Worm (Caenorhabditis elegans): ENCODE data around the gene Y32B12C.1.

DNA sequence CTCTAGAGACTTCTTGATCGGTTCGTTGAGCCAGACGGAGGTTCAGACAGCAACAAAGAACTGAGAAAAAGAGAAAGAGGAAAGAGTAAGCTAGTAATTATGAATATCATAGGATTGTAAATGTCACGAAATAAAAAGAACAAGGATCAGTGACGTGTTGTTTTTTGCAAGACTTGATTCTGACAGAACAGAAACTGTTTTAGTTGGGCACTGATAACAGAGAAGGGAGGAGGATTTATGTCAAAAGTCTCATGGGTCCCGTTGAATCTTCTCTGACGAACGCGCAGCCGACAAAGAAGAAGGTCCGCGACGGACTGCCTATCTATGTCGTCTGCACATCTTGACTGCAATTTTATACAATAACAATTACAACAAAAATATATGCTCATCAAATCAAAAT is 5.8 kb upstream of the Y32B12C.1 start, which contains the start of gene T03E6.9:
- TF ChIP-seq lin-39 (tag; optimal IDR thresholded peaks at IDR 0.05) (no peak), zag-1 (tag; optimal IDR thresholded peaks at IDR 0.05) (no peak), skn-1 (tag; optimal IDR thresholded peaks at IDR 0.05) (no peak), pha-4 (tag; optimal IDR thresholded peaks at IDR 0.05) (no peak), ceh-28 (tag; optimal IDR thresholded peaks at IDR 0.05) (no peak), ama-1 (optimal IDR thresholded peaks at IDR 0.05) (no peak), mdl-1 (tag; optimal IDR thresholded peaks at IDR 0.05) (no peak), ZK546.5 (tag; optimal IDR thresholded peaks at IDR 0.05) (no peak), ceh-16 (tag; optimal IDR thresholded peaks at IDR 0.05) (no peak), nhr-237 (tag; optimal IDR thresholded peaks at IDR 0.05) (no peak), aly-2 (tag; optimal IDR thresholded peaks at IDR 0.05) (no peak), nhr-43 (tag; optimal IDR thresholded peaks at IDR 0.05; ENCODE audit: poor library complexity, severe bottlenecking) (no peak), fos-1 (tag; optimal IDR thresholded peaks at IDR 0.05) (no peak), tbx-2 (tag; optimal IDR thresholded peaks at IDR 0.05) (no peak)

Measured in whole organism, L3 larva.